Fruit fly (Drosophila melanogaster) whole organism, wandering third instar larva: Measurements from ENCODE around the gene CG12009.

Experiments used
- Abd-B ChIP-seq: fragments of >200 bp; optimal IDR thresholded peaks from 2 replicates; lab custom pipeline; 2017; ENCODE audit warnings: missing biosample characterization, missing genetic modification characterization
- CG32264 ChIP-seq: fragments of 200-800 bp; sonication (Bioruptor generic); optimal IDR thresholded peaks from 2 replicates; lab custom pipeline; 2016; ENCODE audit warnings: missing biosample characterization, missing genetic modification characterization
- CG9705 ChIP-seq: fragments of 200-800 bp; sonication (Bioruptor generic); optimal IDR thresholded peaks from 2 replicates; lab custom pipeline; 2018; ENCODE audit warnings: missing biosample characterization, mild to moderate bottlenecking, missing genetic modification characterization
- CrebA ChIP-seq: fragments of 200-800 bp; sonication (Bioruptor generic); optimal IDR thresholded peaks from 2 replicates; lab custom pipeline; 2016; ENCODE audit warnings: missing biosample characterization, mild to moderate bottlenecking, missing genetic modification characterization, borderline replicate concordance
- Dfd ChIP-seq: fragments of >200 bp; optimal IDR thresholded peaks from 2 replicates; lab custom pipeline; 2017; ENCODE audit warnings: missing biosample characterization, missing genetic modification characterization
- Dif ChIP-seq: fragments of 200-275, 200-300 bp; sonication (Bioruptor generic); optimal IDR thresholded peaks from 2 replicates; lab custom pipeline; 2018; ENCODE audit warnings: missing biosample characterization, missing genetic modification characterization; ENCODE audit not compliant: partially characterized antibody
- GATAd ChIP-seq: sonication (Bioruptor generic); optimal IDR thresholded peaks from 2 replicates; lab custom pipeline; 2016; ENCODE audit warnings: missing biosample characterization, missing genetic modification characterization
- HLH106 ChIP-seq: fragments of 200-800 bp; optimal IDR thresholded peaks from 3 replicates; lab custom pipeline; 2019; ENCODE audit warnings: missing biosample characterization, mild to moderate bottlenecking, missing genetic modification characterization, moderate library complexity
- Hnf4 ChIP-seq: fragments of 200-800 bp; sonication (Bioruptor generic); optimal IDR thresholded peaks from 2 replicates; lab custom pipeline; 2016; ENCODE audit warnings: missing biosample characterization, mild to moderate bottlenecking, missing genetic modification characterization
- Hr78 ChIP-seq: fragments of >200 bp; optimal IDR thresholded peaks from 2 replicates; lab custom pipeline; 2017; ENCODE audit warnings: missing biosample characterization, missing genetic modification characterization
- Hr83 ChIP-seq: fragments of 200-300 bp; sonication (Bioruptor generic); optimal IDR thresholded peaks from 2 replicates; lab custom pipeline; 2016; ENCODE audit warnings: missing biosample characterization, mild to moderate bottlenecking, missing genetic modification characterization, moderate library complexity; ENCODE audit not compliant: poor library complexity, severe bottlenecking
- Jra ChIP-seq: sonication (Bioruptor generic); optimal IDR thresholded peaks from 2 replicates; lab custom pipeline; 2016; ENCODE audit warnings: missing biosample characterization, missing genetic modification characterization
- Mio ChIP-seq: sonication (Bioruptor generic); optimal IDR thresholded peaks from 2 replicates; lab custom pipeline; 2016; ENCODE audit warnings: missing biosample characterization, missing genetic modification characterization
- Myc ChIP-seq: fragments of >200 bp; optimal IDR thresholded peaks from 2 replicates; lab custom pipeline; 2017
- N ChIP-seq: fragments of >200 bp; optimal IDR thresholded peaks from 2 replicates; lab custom pipeline; 2018; ENCODE audit warnings: missing biosample characterization, missing external identifiers, missing genetic modification characterization
- OdsH ChIP-seq: fragments of 200-800 bp; sonication (Bioruptor generic); optimal IDR thresholded peaks from 2 replicates; lab custom pipeline; 2016; ENCODE audit warnings: missing biosample characterization, mild to moderate bottlenecking, missing genetic modification characterization
- Rel ChIP-seq, 2 experiments: fragments of 200-800 bp; sonication (Bioruptor generic) in 1 of 2; optimal IDR thresholded peaks; 2 replicates in 1 of 2; 3 replicates in 1 of 2; lab custom pipeline; 2016 to 2019; ENCODE audit warnings: mild to moderate bottlenecking in 2 of 2, missing biosample characterization in 2 of 2, missing genetic modification characterization in 2 of 2, moderate library complexity in 1 of 2
- Sp1 ChIP-seq: fragments of 200-800 bp; sonication (Bioruptor generic); optimal IDR thresholded peaks from 3 replicates; lab custom pipeline; 2019; ENCODE audit warnings: missing biosample characterization, mild to moderate bottlenecking, missing genetic modification characterization, moderate library complexity
- Vsx2 ChIP-seq: fragments of 200-300, 225-300 bp; sonication (Bioruptor generic); optimal IDR thresholded peaks from 2 replicates; lab custom pipeline; 2018; ENCODE audit warnings: missing biosample characterization, missing genetic modification characterization; ENCODE audit not compliant: partially characterized antibody
- br ChIP-seq: fragments of 200-800 bp; sonication (Bioruptor generic); optimal IDR thresholded peaks from 2 replicates; lab custom pipeline; 2016; ENCODE audit warnings: missing biosample characterization, missing genetic modification characterization
- brk ChIP-seq: fragments of 200-800 bp; sonication (Bioruptor generic); optimal IDR thresholded peaks from 2 replicates; lab custom pipeline; 2016; ENCODE audit warnings: missing biosample characterization, mild to moderate bottlenecking, missing genetic modification characterization
- dl ChIP-seq, 2 experiments: fragments of 175-275, 200-275 bp in 1 of 2; fragments of 200-275 bp in 1 of 2; sonication (Bioruptor generic); optimal IDR thresholded peaks; lab custom pipeline; 2018; ENCODE audit warnings: mild to moderate bottlenecking in 2 of 2, missing biosample characterization in 2 of 2, missing genetic modification characterization in 2 of 2, moderate library complexity in 2 of 2; ENCODE audit not compliant: partially characterized antibody in 2 of 2, insufficient read depth in 1 of 2
- dmrt93B ChIP-seq: fragments of 200-800 bp; sonication (Bioruptor generic); optimal IDR thresholded peaks from 2 replicates; lab custom pipeline; 2018; ENCODE audit warnings: missing biosample characterization, mild to moderate bottlenecking, missing genetic modification characterization
- dsf ChIP-seq: sonication (Bioruptor generic); optimal IDR thresholded peaks from 2 replicates; lab custom pipeline; 2016; ENCODE audit warnings: missing biosample characterization, missing genetic modification characterization, borderline replicate concordance
- ey ChIP-seq: fragments of 200-800 bp; sonication (Bioruptor generic); optimal IDR thresholded peaks from 2 replicates; lab custom pipeline; 2016; ENCODE audit warnings: missing biosample characterization, missing genetic modification characterization
- foxo ChIP-seq, 2 experiments: fragments of 200-800 bp; sonication (Bioruptor generic); optimal IDR thresholded peaks; 2 replicates in 1 of 2; 3 replicates in 1 of 2; lab custom pipeline; 2016 to 2017; ENCODE audit warnings: missing biosample characterization in 2 of 2, missing genetic modification characterization in 2 of 2
- fru ChIP-seq: fragments of 200-800 bp; sonication (Bioruptor generic); optimal IDR thresholded peaks from 3 replicates; lab custom pipeline; 2016; ENCODE audit warnings: missing biosample characterization, mild to moderate bottlenecking, missing genetic modification characterization
- h ChIP-seq: fragments of 200-800 bp; sonication (Bioruptor generic); optimal IDR thresholded peaks from 3 replicates; lab custom pipeline; 2016; ENCODE audit warnings: missing biosample characterization, mild to moderate bottlenecking, missing genetic modification characterization
- jim ChIP-seq: fragments of 175-275, 200-325 bp; sonication (Bioruptor generic); optimal IDR thresholded peaks from 2 replicates; lab custom pipeline; 2016; ENCODE audit warnings: missing biosample characterization, mild to moderate bottlenecking, missing genetic modification characterization
- lola ChIP-seq: fragments of >200 bp; optimal IDR thresholded peaks from 2 replicates; lab custom pipeline; 2017; ENCODE audit warnings: missing biosample characterization, missing genetic modification characterization
- pan ChIP-seq: fragments of >200 bp; optimal IDR thresholded peaks from 2 replicates; lab custom pipeline; 2017
- psq ChIP-seq: fragments of 200-800 bp; sonication (Bioruptor generic); optimal IDR thresholded peaks from 3 replicates; lab custom pipeline; 2017; ENCODE audit warnings: missing biosample characterization, mild to moderate bottlenecking, missing genetic modification characterization, moderate library complexity
- rgr ChIP-seq: fragments of 200-800 bp; sonication (Bioruptor generic); optimal IDR thresholded peaks from 3 replicates; lab custom pipeline; 2016; ENCODE audit warnings: missing biosample characterization, mild to moderate bottlenecking, missing genetic modification characterization
- sage ChIP-seq: fragments of 200-800 bp; sonication (Bioruptor generic); optimal IDR thresholded peaks from 2 replicates; lab custom pipeline; 2016; ENCODE audit warnings: missing biosample characterization, mild to moderate bottlenecking, missing genetic modification characterization
- sv ChIP-seq: fragments of 200-800 bp; sonication (Bioruptor generic); optimal IDR thresholded peaks from 3 replicates; lab custom pipeline; 2016; ENCODE audit warnings: missing biosample characterization, missing genetic modification characterization
- tai ChIP-seq: sonication (Bioruptor generic); optimal IDR thresholded peaks from 2 replicates; lab custom pipeline; 2016; ENCODE audit warnings: missing biosample characterization, missing genetic modification characterization
- usp ChIP-seq: fragments of >200 bp; optimal IDR thresholded peaks from 2 replicates; lab custom pipeline; 2017; ENCODE audit warnings: missing biosample characterization, missing genetic modification characterization
- woc ChIP-seq: sonication (Bioruptor generic); optimal IDR thresholded peaks from 2 replicates; lab custom pipeline; 2016; ENCODE audit warnings: missing biosample characterization, mild to moderate bottlenecking, missing genetic modification characterization

The CG12009 gene

dm6 chr3L:3247130-3248065 is 43.9 kb upstream of the CG12009 start, which contains the start of gene CG43389:
Gene CG43389 (plus strand): TSS chr3L:3248015.
- TF ChIP-seq lola (GFP tag; lab: Kevin White, UChicago) (no peak), CG9705 (GFP tag; lab: Kevin White, UChicago) (peak; percentile 75), Rel (GFP tag; optimal IDR thresholded peaks at IDR 0.05; lab: Kevin White, UChicago) (peak; percentile 98), Rel (tag; optimal IDR thresholded peaks at IDR 0.05; lab: Kevin White, UChicago) (peak; percentile 78), dsf (peak; percentile 96), foxo (GFP tag; optimal IDR thresholded peaks at IDR 0.05; lab: Kevin White, UChicago) (peak; percentile 87 to 99), HLH106 (peak; percentile 99), psq (GFP tag; lab: Kevin White, UChicago) (peak; percentile 99), br (GFP tag; lab: Kevin White, UChicago) (peak; percentile 99), Myc (no peak), woc (GFP tag; lab: Kevin White, UChicago) (peak; percentile 91), ey (peak; percentile 99), Hr78 (GFP tag; lab: Kevin White, UChicago) (no peak), brk (GFP tag; lab: Kevin White, UChicago) (peak; percentile 98), Hnf4 (GFP tag; lab: Kevin White, UChicago) (peak; percentile 99), N (GFP tag; lab: Kevin White, UChicago) (no peak), Vsx2 (no peak), tai (peak; percentile 97), Mio (GFP tag; lab: Kevin White, UChicago) (peak; percentile 89), Jra (GFP tag; lab: Kevin White, UChicago) (peak; percentile 97), CrebA (peak; percentile 94), CG32264 (peak; percentile 96), dmrt93B (GFP tag; lab: Kevin White, UChicago) (peak; percentile 98), Sp1 (GFP tag; lab: Kevin White, UChicago) (peak; percentile 100), Hr83 (GFP tag; lab: Kevin White, UChicago) (no peak), sage (GFP tag; lab: Kevin White, UChicago) (peak; percentile 97), fru (GFP tag; lab: Kevin White, UChicago) (peak; percentile 97), h (GFP tag; lab: Kevin White, UChicago) (peak; percentile 99), OdsH (peak; percentile 99), GATAd (GFP tag; lab: Kevin White, UChicago) (peak; percentile 97), pan (lab: Kevin White, UChicago) (no peak), rgr (GFP tag; lab: Kevin White, UChicago) (peak; percentile 100), sv (GFP tag; lab: Kevin White, UChicago) (no peak), Abd-B (GFP tag; lab: Kevin White, UChicago) (no peak), usp (GFP tag; lab: Kevin White, UChicago) (no peak), Dif (GFP tag; lab: Kevin White, UChicago) (peak; percentile 38), jim (peak; percentile 52), Dfd (GFP tag; lab: Kevin White, UChicago) (peak; percentile 80), dl (GFP tag; optimal IDR thresholded peaks at IDR 0.05; lab: Kevin White, UChicago; ENCODE audit: insufficient read depth in 1 of 2, partially characterized antibody in 2 of 2) (no peak)
